Fruit fly (Drosophila melanogaster) whole organism, adult: ENCODE results near the gene CG3557.

ENCODE experiments used
- CG11617 ChIP-seq: fragments of 200-800 bp; sonication (Bioruptor generic); optimal IDR thresholded peaks from 2 replicates; lab custom pipeline; 2017; ENCODE audit warnings: mild to moderate bottlenecking, missing biosample characterization, missing genetic modification reagents, missing genetic modification characterization
- CG12768 ChIP-seq: fragments of 200-800 bp; sonication (Bioruptor generic); optimal IDR thresholded peaks from 2 replicates; lab custom pipeline; 2017; ENCODE audit warnings: missing biosample characterization, missing genetic modification characterization, mild to moderate bottlenecking, moderate library complexity, missing genetic modification reagents
- CG14711 ChIP-seq: fragments of 200-800 bp; sonication (Bioruptor generic); optimal IDR thresholded peaks from 2 replicates; lab custom pipeline; 2018; ENCODE audit warnings: missing biosample characterization, mild to moderate bottlenecking, missing genetic modification characterization, moderate library complexity
- CG1620 ChIP-seq: fragments of 200-800 bp; sonication (Bioruptor generic); optimal IDR thresholded peaks from 2 replicates; lab custom pipeline; 2016; ENCODE audit warnings: missing biosample characterization, missing genetic modification characterization
- CG33017 ChIP-seq: fragments of 200-800 bp; sonication (Bioruptor generic); optimal IDR thresholded peaks from 2 replicates; lab custom pipeline; 2018; ENCODE audit warnings: missing biosample characterization, mild to moderate bottlenecking, missing genetic modification characterization, moderate library complexity
- CG5204 ChIP-seq: fragments of 200-800 bp; sonication (Bioruptor generic); optimal IDR thresholded peaks from 2 replicates; lab custom pipeline; 2016; ENCODE audit warnings: missing biosample characterization, missing genetic modification characterization
- CG7045 ChIP-seq: fragments of 200-800 bp; sonication (Bioruptor generic); optimal IDR thresholded peaks from 2 replicates; lab custom pipeline; 2017; ENCODE audit warnings: missing biosample characterization, mild to moderate bottlenecking, missing genetic modification characterization
- CG7101 ChIP-seq: fragments of 200-800 bp; sonication (Bioruptor generic); optimal IDR thresholded peaks from 2 replicates; lab custom pipeline; 2018; ENCODE audit warnings: missing biosample characterization, mild to moderate bottlenecking, missing genetic modification characterization, moderate library complexity
- Clk ChIP-seq: fragments of 200-800 bp; sonication (Bioruptor generic); optimal IDR thresholded peaks from 2 replicates; lab custom pipeline; 2017; ENCODE audit warnings: missing biosample characterization, missing genetic modification characterization
- Crg-1 ChIP-seq: fragments of 200-800 bp; sonication (Bioruptor generic); optimal IDR thresholded peaks from 2 replicates; lab custom pipeline; 2016; ENCODE audit warnings: missing biosample characterization, missing genetic modification characterization
- Hr96 ChIP-seq: fragments of 200-800 bp; sonication (Bioruptor generic); optimal IDR thresholded peaks from 2 replicates; lab custom pipeline; 2016; ENCODE audit warnings: missing biosample characterization, missing genetic modification characterization
- Mnt ChIP-seq: fragments of 200-800 bp; sonication (Bioruptor generic); optimal IDR thresholded peaks from 2 replicates; lab custom pipeline; 2016; ENCODE audit warnings: missing biosample characterization, mild to moderate bottlenecking, missing genetic modification characterization
- bab1 ChIP-seq: fragments of 200-800 bp; sonication (Bioruptor generic); optimal IDR thresholded peaks from 3 replicates; lab custom pipeline; 2019; ENCODE audit warnings: missing biosample characterization, mild to moderate bottlenecking, missing genetic modification characterization, moderate library complexity
- cic ChIP-seq: fragments of 200-800 bp; sonication (Bioruptor generic); optimal IDR thresholded peaks from 2 replicates; lab custom pipeline; 2017; ENCODE audit warnings: missing biosample characterization, mild to moderate bottlenecking, missing genetic modification characterization, moderate library complexity
- cnc ChIP-seq, 2 experiments: fragments of >200 bp; optimal IDR thresholded peaks; 2 replicates each; lab custom pipeline; 2017
- kay ChIP-seq: fragments of 200-800 bp; sonication (Bioruptor generic); peaks from one replicate; lab custom pipeline; 2016; ENCODE audit warnings: missing biosample characterization, missing genetic modification characterization, borderline replicate concordance
- ovo ChIP-seq: fragments of 200-800 bp; sonication (Bioruptor generic); optimal IDR thresholded peaks from 2 replicates; lab custom pipeline; 2016; ENCODE audit warnings: missing biosample characterization, missing genetic modification characterization
- pad ChIP-seq: fragments of 200-800 bp; sonication (Bioruptor generic); optimal IDR thresholded peaks from 3 replicates; lab custom pipeline; 2017; ENCODE audit warnings: missing biosample characterization, missing genetic modification characterization, mild to moderate bottlenecking, moderate library complexity, missing genetic modification reagents
- tj ChIP-seq: fragments of 200-800 bp; sonication (Bioruptor generic); optimal IDR thresholded peaks from 3 replicates; lab custom pipeline; 2017; ENCODE audit warnings: missing biosample characterization, mild to moderate bottlenecking, missing genetic modification characterization, moderate library complexity
- toe ChIP-seq: fragments of 200-800 bp; sonication (Bioruptor generic); optimal IDR thresholded peaks from 2 replicates; lab custom pipeline; 2016; ENCODE audit warnings: missing biosample characterization, missing genetic modification characterization

CG3557 gene

dm6 chr2L:2370352-2370751 lies 15.2 kb downstream of the CG3557 start:
- TF ChIP-seq toe (GFP tag; lab: Kevin White, UChicago) (no peak), cic (GFP tag; lab: Kevin White, UChicago) (peak; percentile 5), Clk (GFP tag; lab: Kevin White, UChicago) (no peak), Hr96 (GFP tag; lab: Kevin White, UChicago) (no peak)

- TF ChIP-seq Clk (GFP tag; lab: Kevin White, UChicago), result no peak
- no peak for TF ChIP-seq Hr96 (GFP tag; lab: Kevin White, UChicago)
- peak; percentile 0 for TF ChIP-seq CG7101 (tag; lab: Kevin White, UChicago)
- TF ChIP-seq CG11617 (GFP tag; lab: Kevin White, UChicago), result no peak
- TF ChIP-seq pad, result no peak
- no peak for TF ChIP-seq cnc (optimal IDR thresholded peaks at IDR 0.05; lab: Kevin White, UChicago)
- no peak for TF ChIP-seq CG1620 (GFP tag; lab: Kevin White, UChicago)
- no peak for TF ChIP-seq tj (GFP tag; lab: Kevin White, UChicago)
- TF ChIP-seq bab1 (GFP tag; lab: Kevin White, UChicago), result no peak
- TF ChIP-seq kay, result peak; percentile 79
Measured at dm6 chr2L:2365655-2366214, 19.9 kb downstream of the CG3557 start.

- TF ChIP-seq CG14711 (tag; lab: Kevin White, UChicago) (no peak), toe (GFP tag; lab: Kevin White, UChicago) (peak; percentile 12), tj (GFP tag; lab: Kevin White, UChicago) (no peak), kay (peak; percentile 99), pad (peak; percentile 12), Mnt (GFP tag; lab: Kevin White, UChicago) (peak; percentile 3), bab1 (GFP tag; lab: Kevin White, UChicago) (no peak)
Measured at dm6 chr2L:2365077-2365651, 20.4 kb downstream of the CG3557 start, which contains the start of the genes Rab5 and Axud1. Gene Rab5 (minus strand): TSS chr2L:2365273. Gene Axud1 (plus strand): TSS chr2L:2365345.

dm6 chr2L:2364200-2364754 lies 21.3 kb downstream of the CG3557 start:
- TF ChIP-seq CG11617 (GFP tag; lab: Kevin White, UChicago) (no peak), toe (GFP tag; lab: Kevin White, UChicago) (peak; percentile 2), Crg-1 (GFP tag; lab: Kevin White, UChicago) (no peak)

- peak; percentile 83 for TF ChIP-seq Hr96 (GFP tag; lab: Kevin White, UChicago)
- TF ChIP-seq tj (GFP tag; lab: Kevin White, UChicago), result peak; percentile 86
- TF ChIP-seq CG7045 (GFP tag; lab: Kevin White, UChicago), result peak; percentile 97
- TF ChIP-seq CG12768 (GFP tag; lab: Kevin White, UChicago), result peak; percentile 98
- TF ChIP-seq pad, result peak; percentile 83
- peak; percentile 98 for TF ChIP-seq CG33017 (tag; lab: Kevin White, UChicago)
- peak; percentile 87 for TF ChIP-seq Clk (GFP tag; lab: Kevin White, UChicago)
- peak; percentile 97 for TF ChIP-seq bab1 (GFP tag; lab: Kevin White, UChicago)
- peak; percentile 92 for TF ChIP-seq cic (GFP tag; lab: Kevin White, UChicago)
- TF ChIP-seq toe (GFP tag; lab: Kevin White, UChicago), result peak; percentile 88
- TF ChIP-seq Crg-1 (GFP tag; lab: Kevin White, UChicago), result peak; percentile 91
- TF ChIP-seq CG14711 (tag; lab: Kevin White, UChicago), result peak; percentile 95
- peak; percentile 79 for TF ChIP-seq Mnt (GFP tag; lab: Kevin White, UChicago)
- TF ChIP-seq CG5204 (GFP tag; lab: Kevin White, UChicago), result peak; percentile 87
- peak; percentile 96 for TF ChIP-seq kay
- TF ChIP-seq CG11617 (GFP tag; lab: Kevin White, UChicago), result peak; percentile 94
- peak; percentile 89 for TF ChIP-seq CG1620 (GFP tag; lab: Kevin White, UChicago)
- TF ChIP-seq ovo, result peak; percentile 90
- TF ChIP-seq cnc (optimal IDR thresholded peaks at IDR 0.05; lab: Kevin White, UChicago), result no peak
- TF ChIP-seq CG7101 (tag; lab: Kevin White, UChicago), result peak; percentile 97
Measured at dm6 chr2L:2363626-2364147, 21.9 kb downstream of the CG3557 start.

dm6 chr2L:2362808-2363394 lies 22.7 kb downstream of the CG3557 start:
- TF ChIP-seq Clk (GFP tag; lab: Kevin White, UChicago) (peak; percentile 27), cic (GFP tag; lab: Kevin White, UChicago) (peak; percentile 54), Crg-1 (GFP tag; lab: Kevin White, UChicago) (peak; percentile 28), CG14711 (tag; lab: Kevin White, UChicago) (peak; percentile 18), Hr96 (GFP tag; lab: Kevin White, UChicago) (peak; percentile 74), cnc (optimal IDR thresholded peaks at IDR 0.05; lab: Kevin White, UChicago) (peak; percentile 52 to 72), tj (GFP tag; lab: Kevin White, UChicago) (no peak), CG12768 (GFP tag; lab: Kevin White, UChicago) (peak; percentile 97), ovo (peak; percentile 79), kay (no peak), CG5204 (GFP tag; lab: Kevin White, UChicago) (peak; percentile 65), CG7101 (tag; lab: Kevin White, UChicago) (no peak), CG1620 (GFP tag; lab: Kevin White, UChicago) (no peak), CG7045 (GFP tag; lab: Kevin White, UChicago) (peak; percentile 34), CG33017 (tag; lab: Kevin White, UChicago) (peak; percentile 29), Mnt (GFP tag; lab: Kevin White, UChicago) (peak; percentile 27), pad (peak; percentile 78), bab1 (GFP tag; lab: Kevin White, UChicago) (no peak), CG11617 (GFP tag; lab: Kevin White, UChicago) (no peak), toe (GFP tag; lab: Kevin White, UChicago) (peak; percentile 87)
